Fruit fly (Drosophila melanogaster): ENCODE data around the gene CG15599.

CG15599 gene

dm6 chrX:15703720-15704206, 15.1 kb upstream of the CG15599 start, which contains the start of the genes Pis and Hap40 (continued):
- TF ChIP-seq lov (optimal IDR thresholded peaks at IDR 0.05) (no peak), lov (GFP tag; IDR thresholded peaks at IDR 0.05) (no peak), CG6854 (GFP tag; optimal IDR thresholded peaks at IDR 0.05) (no peak), HLHmδ (GFP tag; optimal IDR thresholded peaks at IDR 0.05) (no peak), MBD-R2 (GFP tag; IDR thresholded peaks at IDR 0.05) (peak; percentile 48; the same call in 1 of the 2 replicates), Atf6 (GFP tag; IDR thresholded peaks at IDR 0.05) (peak; percentile 45; the same call in 1 of the 2 replicates), croc (GFP tag; conservative IDR thresholded peaks at IDR 0.05) (peak; percentile 70; the same call in 2 of the 3 replicates), D19A (tag; optimal IDR thresholded peaks at IDR 0.05) (peak; percentile 51), sens-2 (GFP tag; IDR thresholded peaks at IDR 0.05) (no peak), nerfin-1 (tag; optimal IDR thresholded peaks at IDR 0.05) (peak; percentile 54), CG12155 (GFP tag; optimal IDR thresholded peaks at IDR 0.05) (peak; percentile 71), Dref (GFP tag; IDR thresholded peaks at IDR 0.05) (0 out of 2 replicates have a peak, but pooled peaks have one; percentile 15), CG2202 (tag; optimal IDR thresholded peaks at IDR 0.05) (no peak), pnt (GFP tag; optimal IDR thresholded peaks at IDR 0.05) (peak; percentile 73), wek (GFP tag; optimal IDR thresholded peaks at IDR 0.05) (no peak), Taf1 (GFP tag; IDR thresholded peaks at IDR 0.05) (no peak; the same call in 1 of the 2 replicates), stwl (tag; optimal IDR thresholded peaks at IDR 0.05) (peak; percentile 35), kay (GFP tag; optimal IDR thresholded peaks at IDR 0.05) (peak; percentile 16), CG2129 (GFP tag; IDR thresholded peaks at IDR 0.05; ENCODE audit: partially characterized antibody) (no peak), prd (optimal IDR thresholded peaks at IDR 0.05) (no peak), prd (GFP tag; IDR thresholded peaks at IDR 0.05) (peak; percentile 81), grau (tag; optimal IDR thresholded peaks at IDR 0.05) (peak; percentile 84), Rx (GFP tag; IDR thresholded peaks at IDR 0.05) (peak; percentile 30; the same call in 1 of the 2 replicates), zfh2 (GFP tag; optimal IDR thresholded peaks at IDR 0.05) (peak; percentile 60), CG17328 (GFP tag; IDR thresholded peaks at IDR 0.05) (0 out of 2 replicates have a peak, but pooled peaks have one; percentile 39), CG14860 (GFP tag; IDR thresholded peaks at IDR 0.05; ENCODE audit: partially characterized antibody) (no peak), CG5245 (GFP tag; optimal IDR thresholded peaks at IDR 0.05) (peak; percentile 10), corto (GFP tag; optimal IDR thresholded peaks at IDR 0.05) (no peak), CG15073 (GFP tag; optimal IDR thresholded peaks at IDR 0.05) (no peak), CG4282 (GFP tag; optimal IDR thresholded peaks at IDR 0.05) (no peak), bcd (GFP tag; optimal IDR thresholded peaks at IDR 0.05) (peak; percentile 80), zen (tag; optimal IDR thresholded peaks at IDR 0.05) (peak; percentile 72), B-H1 (GFP tag; IDR thresholded peaks at IDR 0.05) (peak; percentile 44; the same call in 1 of the 3 replicates), ranshi (GFP tag; IDR thresholded peaks at IDR 0.05) (0 out of 2 replicates have a peak, but pooled peaks have one; percentile 65), cwo (GFP tag; optimal IDR thresholded peaks at IDR 0.05) (no peak), cg (GFP tag; optimal IDR thresholded peaks at IDR 0.05) (no peak), gcm (GFP tag; optimal IDR thresholded peaks at IDR 0.05) (peak; percentile 18), CG10959 (GFP tag; IDR thresholded peaks at IDR 0.05) (peak; percentile 26; the same call in 1 of the 2 replicates), Hmx (GFP tag; optimal IDR thresholded peaks at IDR 0.05) (peak; percentile 3), cad (GFP tag; optimal IDR thresholded peaks at IDR 0.05) (no peak), E2f1 (GFP tag; IDR thresholded peaks at IDR 0.05) (peak; percentile 17; the same call in 1 of the 2 replicates), cato (GFP tag; optimal IDR thresholded peaks at IDR 0.05; ENCODE audit: borderline replicate concordance) (peak; percentile 46), CG15601 (tag; optimal IDR thresholded peaks at IDR 0.05) (peak; percentile 90), CG5180 (GFP tag; optimal IDR thresholded peaks at IDR 0.05) (no peak), Dbx (GFP tag; IDR thresholded peaks at IDR 0.05) (0 out of 3 replicates have a peak, but pooled peaks have one; percentile 49), ato (GFP tag; IDR thresholded peaks at IDR 0.05; ENCODE audit: partially characterized antibody) (no peak), ttk (GFP tag; IDR thresholded peaks at IDR 0.05) (peak; percentile 57; the same call in 1 of the 2 replicates), Fer3 (tag; optimal IDR thresholded peaks at IDR 0.05) (peak; percentile 66), CG6254 (GFP tag; optimal IDR thresholded peaks at IDR 0.05) (no peak), Chrac-16 (GFP tag; optimal IDR thresholded peaks at IDR 0.05) (peak; percentile 74)

Data from whole organism, embryonic.